Worm (Caenorhabditis elegans) whole organism, late embryonic: ENCODE results near the gene fkh-2.

Experiments used
- C38D4.7 ChIP-seq: fragments of 200-800 bp; sonication (Bioruptor generic); optimal IDR thresholded peaks from 2 replicates; lab custom pipeline; 2018; ENCODE audit warnings: mild to moderate bottlenecking, missing genetic modification characterization, moderate library complexity, missing compliant biosample characterization
- T23F11.4 ChIP-seq: fragments of 200-800 bp; sonication (Bioruptor generic); optimal IDR thresholded peaks from 2 replicates; lab custom pipeline; 2018; ENCODE audit warnings: mild to moderate bottlenecking, missing genetic modification characterization, missing compliant biosample characterization
- Y22D7AL.16 ChIP-seq: sonication (generic microtip); optimal IDR thresholded peaks from 2 replicates; lab custom pipeline; 2016; ENCODE audit warnings: missing genetic modification characterization, missing compliant biosample characterization
- ceh-18 ChIP-seq: sonication (generic microtip); optimal IDR thresholded peaks from 2 replicates; lab custom pipeline; 2016; ENCODE audit warnings: missing genetic modification characterization, missing compliant biosample characterization
- ceh-19 ChIP-seq: fragments of 200-800 bp; sonication (Bioruptor generic); optimal IDR thresholded peaks from 2 replicates; lab custom pipeline; 2018; ENCODE audit warnings: mild to moderate bottlenecking, missing genetic modification characterization, missing compliant biosample characterization
- ceh-22 ChIP-seq: sonication (generic microtip); optimal IDR thresholded peaks from 2 replicates; lab custom pipeline; 2017; ENCODE audit warnings: missing biosample characterization, missing genetic modification characterization
- ceh-30 ChIP-seq: fragments of 150-350 bp; optimal IDR thresholded peaks from 2 replicates; lab custom pipeline; 2014; ENCODE audit warnings: missing biosample characterization, missing genetic modification characterization
- ceh-31 ChIP-seq: sonication (generic microtip); optimal IDR thresholded peaks from 2 replicates; lab custom pipeline; 2016; ENCODE audit warnings: missing genetic modification characterization, missing compliant biosample characterization
- ceh-34 ChIP-seq: sonication (generic microtip); optimal IDR thresholded peaks from 2 replicates; lab custom pipeline; 2016; ENCODE audit warnings: mild to moderate bottlenecking, missing genetic modification characterization, missing compliant biosample characterization
- ceh-45 ChIP-seq: fragments of 200-800 bp; sonication (Bioruptor generic); IDR thresholded peaks from 2 replicates; pipeline ENCODE4 v1.3.6; 2022; ENCODE audit warnings: missing genetic modification reagents, missing genetic modification characterization, missing compliant biosample characterization
- ceh-48 ChIP-seq: sonication (generic microtip); optimal IDR thresholded peaks from 2 replicates; lab custom pipeline; 2016; ENCODE audit warnings: missing genetic modification characterization, inconsistent platforms, missing compliant biosample characterization
- dmd-4 ChIP-seq: sonication (generic microtip); optimal IDR thresholded peaks from 2 replicates; lab custom pipeline; 2016; ENCODE audit warnings: borderline replicate concordance, missing genetic modification characterization, missing compliant biosample characterization
- dve-1 ChIP-seq: sonication (generic microtip); optimal IDR thresholded peaks from 2 replicates; lab custom pipeline; 2017; ENCODE audit warnings: antibody characterized with exemption, mild to moderate bottlenecking, missing genetic modification characterization, missing compliant biosample characterization
- elt-2 ChIP-seq: sonication (generic microtip); optimal IDR thresholded peaks from 2 replicates; lab custom pipeline; 2016; ENCODE audit warnings: missing genetic modification reagents, missing genetic modification characterization, missing compliant biosample characterization
- ets-4 ChIP-seq: sonication (generic microtip); optimal IDR thresholded peaks from 2 replicates; lab custom pipeline; 2016; ENCODE audit warnings: missing genetic modification characterization, missing compliant biosample characterization
- eyg-1 ChIP-seq: sonication (generic microtip); optimal IDR thresholded peaks from 2 replicates; lab custom pipeline; 2016; ENCODE audit warnings: missing genotype, missing genetic modification characterization, missing compliant biosample characterization
- fkh-6 ChIP-seq: sonication (generic microtip); optimal IDR thresholded peaks from 2 replicates; lab custom pipeline; 2016; ENCODE audit warnings: missing genetic modification characterization, missing compliant biosample characterization
- gmeb-2 ChIP-seq: sonication (generic microtip); optimal IDR thresholded peaks from 2 replicates; lab custom pipeline; 2016; ENCODE audit warnings: missing genetic modification characterization, inconsistent platforms, missing compliant biosample characterization
- hlh-13 ChIP-seq: fragments of 200-800 bp; sonication (Bioruptor generic); optimal IDR thresholded peaks from 2 replicates; lab custom pipeline; 2018; ENCODE audit warnings: mild to moderate bottlenecking, missing genetic modification characterization, missing compliant biosample characterization
- hlh-6 ChIP-seq: sonication (generic microtip); optimal IDR thresholded peaks from 2 replicates; lab custom pipeline; 2016; ENCODE audit warnings: missing genotype, missing genetic modification characterization, missing compliant biosample characterization
- lim-6 ChIP-seq: sonication (generic microtip); optimal IDR thresholded peaks from 2 replicates; lab custom pipeline; 2016; ENCODE audit warnings: missing genetic modification characterization, missing compliant biosample characterization
- lin-11 ChIP-seq: fragments of 200-800 bp; sonication (Bioruptor generic); optimal IDR thresholded peaks from 2 replicates; lab custom pipeline; 2018; ENCODE audit warnings: mild to moderate bottlenecking, missing genetic modification characterization, missing compliant biosample characterization
- madf-2 ChIP-seq: sonication (generic microtip); optimal IDR thresholded peaks from 2 replicates; lab custom pipeline; 2017; ENCODE audit warnings: missing genetic modification characterization, missing compliant biosample characterization
- nhr-11 ChIP-seq: fragments of 150-350 bp; optimal IDR thresholded peaks from 2 replicates; lab custom pipeline; 2014; ENCODE audit warnings: missing biosample characterization, missing genetic modification characterization
- nhr-232 ChIP-seq: sonication (generic microtip); optimal IDR thresholded peaks from 2 replicates; lab custom pipeline; 2016; ENCODE audit warnings: missing genetic modification characterization, missing compliant biosample characterization
- npax-4 ChIP-seq: sonication (generic microtip); optimal IDR thresholded peaks from 2 replicates; lab custom pipeline; 2016; ENCODE audit warnings: missing genetic modification characterization, missing compliant biosample characterization
- odd-2 ChIP-seq: sonication (generic microtip); optimal IDR thresholded peaks from 2 replicates; lab custom pipeline; 2017; ENCODE audit warnings: antibody characterized with exemption, mild to moderate bottlenecking, missing genetic modification characterization, missing compliant biosample characterization
- pag-3 ChIP-seq: sonication (generic microtip); optimal IDR thresholded peaks from 2 replicates; lab custom pipeline; 2016; ENCODE audit warnings: missing compliant biosample characterization, missing genetic modification characterization, borderline replicate concordance
- pat-9 ChIP-seq: fragments of 200-800 bp; sonication (Bioruptor generic); optimal IDR thresholded peaks from 2 replicates; lab custom pipeline; 2018; ENCODE audit warnings: mild to moderate bottlenecking, missing genetic modification characterization, moderate library complexity, missing compliant biosample characterization
- pax-1 ChIP-seq: fragments of 150-350 bp; optimal IDR thresholded peaks from 2 replicates; lab custom pipeline; 2014; ENCODE audit warnings: missing biosample characterization, missing genetic modification characterization
- pha-2 ChIP-seq: sonication (generic microtip); optimal IDR thresholded peaks from 2 replicates; lab custom pipeline; 2017; ENCODE audit warnings: mild to moderate bottlenecking, missing genetic modification characterization, missing compliant biosample characterization
- pros-1 ChIP-seq: fragments of 150-350 bp; optimal IDR thresholded peaks from 2 replicates; lab custom pipeline; 2014; ENCODE audit warnings: missing biosample characterization, missing genetic modification reagents, missing genetic modification characterization
- rnt-1 ChIP-seq: sonication (generic microtip); optimal IDR thresholded peaks from 2 replicates; lab custom pipeline; 2016; ENCODE audit warnings: missing genetic modification characterization, missing compliant biosample characterization
- sox-2 ChIP-seq: fragments of 200-800 bp; sonication (Bioruptor generic); IDR thresholded peaks from 2 replicates; pipeline ENCODE4 v1.3.6; 2022; ENCODE audit warnings: missing genetic modification reagents, missing genetic modification characterization, missing compliant biosample characterization
- sox-4 ChIP-seq: sonication (generic microtip); optimal IDR thresholded peaks from 2 replicates; lab custom pipeline; 2017; ENCODE audit warnings: mild to moderate bottlenecking, missing genetic modification characterization, inconsistent platforms, missing compliant biosample characterization
- syd-9 ChIP-seq: sonication (generic microtip); optimal IDR thresholded peaks from 2 replicates; lab custom pipeline; 2016; ENCODE audit warnings: mild to moderate bottlenecking, missing genetic modification characterization, moderate library complexity, missing compliant biosample characterization
- tbx-2 ChIP-seq: sonication (generic microtip); optimal IDR thresholded peaks from 2 replicates; lab custom pipeline; 2016; ENCODE audit warnings: missing genetic modification characterization, missing compliant biosample characterization
- unc-3 ChIP-seq, 2 experiments: fragments of 200-800 bp in 1 of 2; sonication (Bioruptor generic) in 1 of 2; sonication (generic microtip) in 1 of 2; conservative IDR thresholded peaks in 1 of 2; optimal IDR thresholded peaks in 1 of 2; 2 replicates each; pipeline versions ENCODE4 v1.3.6 to Lab custom; 2016 to 2022; ENCODE audit warnings: missing compliant biosample characterization in 2 of 2, missing genetic modification characterization in 2 of 2, missing genetic modification reagents in 1 of 2
- unc-55 ChIP-seq: sonication (generic microtip); optimal IDR thresholded peaks from 2 replicates; lab custom pipeline; 2017; ENCODE audit warnings: missing biosample characterization, missing genetic modification reagents, missing genetic modification characterization
- unc-86 ChIP-seq: sonication (generic microtip); optimal IDR thresholded peaks from 2 replicates; lab custom pipeline; 2016; ENCODE audit warnings: missing genetic modification characterization, missing compliant biosample characterization

Gene fkh-2

DNA sequence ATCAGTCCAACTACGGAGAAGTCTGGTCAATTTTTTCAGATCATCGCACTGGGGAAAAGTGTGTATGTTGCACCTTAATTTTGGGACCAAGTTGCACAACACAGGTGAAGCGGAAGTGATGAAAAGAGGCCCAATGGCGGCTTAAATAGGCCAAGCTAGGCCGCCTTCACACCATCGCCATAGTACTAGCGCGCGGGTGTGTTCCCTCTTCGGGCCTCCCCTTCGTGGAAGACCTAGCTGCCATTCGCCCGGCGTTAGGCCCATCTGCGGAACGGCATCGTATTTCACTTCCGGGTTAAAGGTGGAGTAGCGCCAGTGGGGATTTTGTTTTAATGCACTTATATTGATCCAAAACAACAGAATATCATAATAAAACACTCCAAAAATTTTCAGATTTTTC is 17.7 kb upstream of the fkh-2 start:
- TF ChIP-seq lin-11 (tag; lab: Kevin White, UChicago) (no peak), npax-4 (tag; lab: Kevin White, UChicago) (no peak), gmeb-2 (tag; lab: Kevin White, UChicago) (no peak), dmd-4 (tag; lab: Kevin White, UChicago) (no peak), pax-1 (tag; lab: Kevin White, UChicago) (no peak), C38D4.7 (GFP tag; lab: Kevin White, UChicago) (no peak), tbx-2 (no peak), lim-6 (tag; lab: Kevin White, UChicago) (no peak), nhr-11 (no peak), ceh-34 (tag; lab: Kevin White, UChicago) (no peak), ceh-45 (GFP tag; lab: Robert Waterston, UW) (no peak), dve-1 (tag; lab: Kevin White, UChicago) (no peak), fkh-6 (tag; lab: Kevin White, UChicago) (no peak)

DNA sequence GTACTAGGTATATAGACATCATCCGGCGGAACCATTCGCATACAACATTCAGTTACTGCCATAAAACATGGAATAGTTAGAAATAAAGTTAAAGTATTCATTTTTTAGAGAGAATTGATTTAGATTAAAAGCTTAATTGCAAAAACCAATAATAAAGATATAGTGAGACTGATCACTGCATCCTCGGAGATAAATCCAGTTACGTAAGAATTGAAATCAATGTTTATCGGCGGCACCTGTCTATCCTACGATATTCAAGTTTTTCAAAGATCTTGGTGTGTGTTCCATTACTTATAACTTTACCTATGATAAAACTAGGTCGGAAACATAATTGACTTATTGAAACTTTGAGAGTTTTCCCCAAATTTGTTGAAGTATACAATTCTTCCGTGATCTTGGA is 17.2 kb upstream of the fkh-2 start, which contains the start of gene T14G12.6:
T14G12.6 (minus strand) TSS at position 101 of the 400 bp plus-strand sequence.
- TF ChIP-seq lim-6 (tag; lab: Kevin White, UChicago) (no peak), npax-4 (tag; lab: Kevin White, UChicago) (no peak), dve-1 (tag; lab: Kevin White, UChicago) (no peak), sox-4 (tag; lab: Kevin White, UChicago) (no peak), ceh-22 (tag; lab: Kevin White, UChicago) (no peak), hlh-6 (tag; lab: Kevin White, UChicago) (no peak), gmeb-2 (tag; lab: Kevin White, UChicago) (no peak), eyg-1 (tag; lab: Kevin White, UChicago) (no peak), ceh-19 (GFP tag; lab: Kevin White, UChicago) (no peak), nhr-11 (no peak), nhr-232 (no peak), madf-2 (tag; lab: Kevin White, UChicago) (no peak)

DNA sequence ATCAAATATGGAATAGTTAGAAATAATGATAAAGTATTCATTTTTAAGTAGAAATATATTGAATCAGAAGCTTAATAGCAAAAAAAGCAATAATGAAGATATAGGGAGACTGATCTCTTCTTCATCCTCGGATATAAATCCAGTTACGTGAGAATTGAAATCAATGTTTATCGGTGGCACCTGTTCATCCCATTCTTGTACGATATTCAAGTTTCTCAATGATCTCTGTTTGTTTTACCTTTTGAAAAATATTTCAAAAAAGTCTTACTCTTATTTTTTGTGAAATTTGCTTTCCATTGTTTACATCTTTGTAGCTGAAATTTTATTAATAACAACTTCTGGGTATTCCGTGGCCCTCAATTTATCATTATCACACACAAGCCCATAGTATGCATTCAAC is 16.3 kb upstream of the fkh-2 start, which contains the start of gene T14G12.12:
T14G12.12 (minus strand) TSS at position 101 of the 400 bp plus-strand sequence.
- no peak for TF ChIP-seq nhr-11
- no peak for TF ChIP-seq ceh-19 (GFP tag; lab: Kevin White, UChicago)
- no peak for TF ChIP-seq Y22D7AL.16 (tag; lab: Kevin White, UChicago)
- no peak for TF ChIP-seq ceh-18 (tag; lab: Kevin White, UChicago)
- TF ChIP-seq fkh-6 (tag; lab: Kevin White, UChicago), result no peak
- TF ChIP-seq pat-9, result no peak
- TF ChIP-seq syd-9 (tag; lab: Kevin White, UChicago), result no peak
- TF ChIP-seq ceh-34 (tag; lab: Kevin White, UChicago), result no peak
- TF ChIP-seq dve-1 (tag; lab: Kevin White, UChicago), result no peak
- TF ChIP-seq hlh-13 (GFP tag; lab: Kevin White, UChicago), result no peak
- no peak for TF ChIP-seq unc-3 (GFP tag; conservative IDR thresholded peaks at IDR 0.05; lab: Robert Waterston, UW)
- TF ChIP-seq unc-3 (tag; optimal IDR thresholded peaks at IDR 0.05; lab: Kevin White, UChicago), result no peak
- no peak for TF ChIP-seq ets-4 (tag; lab: Kevin White, UChicago)
- no peak for TF ChIP-seq pros-1
- no peak for TF ChIP-seq tbx-2
- no peak for TF ChIP-seq pha-2 (tag; lab: Kevin White, UChicago)
- no peak for TF ChIP-seq unc-86 (tag; lab: Kevin White, UChicago)
- no peak for TF ChIP-seq ceh-48 (tag; lab: Kevin White, UChicago)
- no peak for TF ChIP-seq ceh-30 (tag; lab: Kevin White, UChicago)
- no peak for TF ChIP-seq unc-55
- no peak for TF ChIP-seq odd-2

DNA sequence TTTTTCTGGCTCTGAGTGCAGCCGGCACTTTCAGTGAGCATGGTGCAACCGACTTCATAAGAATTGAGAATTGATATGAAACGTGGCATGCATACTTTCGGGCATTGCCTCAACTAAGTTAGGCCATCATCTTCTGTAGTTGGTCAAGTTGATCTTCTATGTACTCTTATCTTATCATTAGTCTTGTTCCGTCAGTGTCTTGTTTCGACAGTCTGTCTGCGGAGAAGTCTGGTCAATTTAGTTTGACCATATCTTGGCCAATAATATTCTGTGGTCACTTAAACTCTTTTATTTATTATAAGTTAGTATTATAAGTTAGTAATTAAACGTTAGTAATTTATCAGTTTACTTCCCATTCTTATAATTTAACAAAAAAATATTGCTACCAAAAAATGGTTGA is 14.1 kb upstream of the fkh-2 start:
- no peak for TF ChIP-seq ceh-31 (tag; lab: Kevin White, UChicago)
- no peak for TF ChIP-seq pag-3
- TF ChIP-seq rnt-1 (tag; lab: Kevin White, UChicago), result no peak
- TF ChIP-seq hlh-13 (GFP tag; lab: Kevin White, UChicago), result no peak
- TF ChIP-seq T23F11.4 (GFP tag; lab: Kevin White, UChicago), result no peak
- no peak for TF ChIP-seq elt-2 (tag; lab: Kevin White, UChicago)
- no peak for TF ChIP-seq sox-2 (GFP tag; lab: Robert Waterston, UW)
- TF ChIP-seq Y22D7AL.16 (tag; lab: Kevin White, UChicago), result no peak
- no peak for TF ChIP-seq syd-9 (tag; lab: Kevin White, UChicago)
